Fruit fly (Drosophila melanogaster) whole organism, embryonic: ENCODE data around the gene CG11905.

Source experiments
- Abd-B ChIP-seq: fragments of 200-800 bp; sonication (Bioruptor generic); optimal IDR thresholded peaks from 2 replicates; lab custom pipeline; 2018; ENCODE audit warnings: missing biosample characterization, mild to moderate bottlenecking, missing genetic modification characterization, moderate library complexity
- Ada2b ChIP-seq: fragments of 200-800 bp; sonication (Bioruptor generic); IDR thresholded peaks from 2 replicates; pipeline ENCODE4 v1.3.6; 2022; ENCODE audit warnings: missing biosample characterization, missing genetic modification characterization
- Atf6 ChIP-seq: fragments of 200-800 bp; sonication (Bioruptor generic); IDR thresholded peaks from 2 replicates; pipeline ENCODE4 v1.3.6; 2022; ENCODE audit warnings: missing biosample characterization, missing genetic modification characterization
- Bgb ChIP-seq: fragments of 200-800 bp; sonication (Bioruptor generic); IDR thresholded peaks from 2 replicates; pipeline ENCODE4 v1.3.6; 2022; ENCODE audit warnings: missing biosample characterization, missing genetic modification characterization; ENCODE audit not compliant: partially characterized antibody
- CG10267 ChIP-seq: fragments of 200-800 bp; sonication (Bioruptor generic); optimal IDR thresholded peaks from 2 replicates; lab custom pipeline; 2018; ENCODE audit warnings: missing biosample characterization, mild to moderate bottlenecking, missing genetic modification characterization, moderate library complexity
- CG10366 ChIP-seq: fragments of 200-800 bp; sonication (Bioruptor generic); IDR thresholded peaks from 2 replicates; pipeline ENCODE4 v1.3.6; 2022; ENCODE audit warnings: missing biosample characterization, missing genetic modification characterization
- CG11560 ChIP-seq: fragments of 200-800 bp; sonication (Bioruptor generic); IDR thresholded peaks from 3 replicates; pipeline ENCODE4 v1.3.6; 2022; ENCODE audit warnings: missing biosample characterization, missing genetic modification characterization
- CG12769 ChIP-seq: fragments of 200-800 bp; sonication (Bioruptor generic); optimal IDR thresholded peaks from 2 replicates; lab custom pipeline; 2019; ENCODE audit warnings: missing biosample characterization, mild to moderate bottlenecking, missing genetic modification characterization, moderate library complexity
- CG14860 ChIP-seq: fragments of 200-800 bp; sonication (Bioruptor generic); IDR thresholded peaks from 3 replicates; pipeline ENCODE4 v1.3.6; 2022; ENCODE audit warnings: missing biosample characterization, missing genetic modification characterization; ENCODE audit not compliant: partially characterized antibody
- CG1602 ChIP-seq: fragments of 200-800 bp; sonication (Bioruptor generic); optimal IDR thresholded peaks from 3 replicates; lab custom pipeline; 2016; ENCODE audit warnings: missing biosample characterization, missing genetic modification characterization
- CG17359 ChIP-seq: fragments of 200-800 bp; sonication (Bioruptor generic); optimal IDR thresholded peaks from 3 replicates; lab custom pipeline; 2018; ENCODE audit warnings: missing biosample characterization, mild to moderate bottlenecking, missing genetic modification characterization, moderate library complexity
- CG2120 ChIP-seq: fragments of 200-800 bp; sonication (Bioruptor generic); optimal IDR thresholded peaks from 3 replicates; lab custom pipeline; 2016; ENCODE audit warnings: missing biosample characterization, missing genetic modification characterization
- CG43689 ChIP-seq: fragments of 200-800 bp; sonication (Bioruptor generic); IDR thresholded peaks from 2 replicates; pipeline ENCODE4 v1.3.6; 2022; ENCODE audit warnings: missing biosample characterization, missing genetic modification characterization
- CG4404 ChIP-seq: fragments of 200-800 bp; sonication (Bioruptor generic); IDR thresholded peaks from 2 replicates; pipeline ENCODE4 v1.3.6; 2022; ENCODE audit warnings: missing biosample characterization, missing genetic modification characterization
- CG4730 ChIP-seq: fragments of 200-800 bp; sonication (Bioruptor generic); IDR thresholded peaks from 2 replicates; pipeline ENCODE4 v1.3.6; 2022; ENCODE audit warnings: missing biosample characterization, missing genetic modification characterization
- CG6654 ChIP-seq: fragments of 200-800 bp; sonication (Bioruptor generic); optimal IDR thresholded peaks from 2 replicates; lab custom pipeline; 2017; ENCODE audit warnings: missing biosample characterization, mild to moderate bottlenecking, missing genetic modification characterization
- CG6689 ChIP-seq: fragments of 200-800 bp; sonication (Bioruptor generic); IDR thresholded peaks from 2 replicates; pipeline ENCODE4 v1.3.6; 2022; ENCODE audit warnings: missing biosample characterization, missing genetic modification characterization
- CG8281 ChIP-seq: fragments of 200-800 bp; sonication (Bioruptor generic); optimal IDR thresholded peaks from 2 replicates; lab custom pipeline; 2018; ENCODE audit warnings: missing biosample characterization, mild to moderate bottlenecking, missing genetic modification characterization, moderate library complexity
- CG9215 ChIP-seq: fragments of 200-800 bp; sonication (Bioruptor generic); IDR thresholded peaks from 2 replicates; pipeline ENCODE4 v1.3.6; 2022; ENCODE audit warnings: missing biosample characterization, missing genetic modification characterization
- CG9437 ChIP-seq: fragments of 200-800 bp; sonication (Bioruptor generic); optimal IDR thresholded peaks from 2 replicates; lab custom pipeline; 2018; ENCODE audit warnings: missing biosample characterization, mild to moderate bottlenecking, missing genetic modification characterization
- D19A ChIP-seq: fragments of 200-800 bp; optimal IDR thresholded peaks from 3 replicates; lab custom pipeline; 2019; ENCODE audit warnings: missing biosample characterization, mild to moderate bottlenecking, missing genetic modification characterization, moderate library complexity
- Dbx ChIP-seq: fragments of 200-800 bp; sonication (Bioruptor generic); IDR thresholded peaks from 3 replicates; pipeline ENCODE4 v1.3.6; 2022; ENCODE audit warnings: missing biosample characterization, missing genetic modification characterization
- Deaf1 ChIP-seq: fragments of 200-800 bp; optimal IDR thresholded peaks from 3 replicates; lab custom pipeline; 2019; ENCODE audit warnings: missing biosample characterization, mild to moderate bottlenecking, missing genetic modification characterization, moderate library complexity
- Dref ChIP-seq: fragments of 200-800 bp; sonication (Bioruptor generic); IDR thresholded peaks from 2 replicates; pipeline ENCODE4 v1.3.6; 2022; ENCODE audit warnings: missing biosample characterization, missing genetic modification characterization
- Drgx ChIP-seq: fragments of 200-800 bp; sonication (Bioruptor generic); IDR thresholded peaks from 2 replicates; pipeline ENCODE4 v1.3.6; 2022; ENCODE audit warnings: missing biosample characterization, missing genetic modification characterization
- H15 ChIP-seq: fragments of 200-800 bp; sonication (Bioruptor generic); IDR thresholded peaks from 3 replicates; pipeline ENCODE4 v1.3.6; 2022; ENCODE audit warnings: missing biosample characterization, missing genetic modification characterization
- HLHmδ ChIP-seq: fragments of 200-800 bp; sonication (Bioruptor generic); optimal IDR thresholded peaks from 2 replicates; lab custom pipeline; 2018; ENCODE audit warnings: missing biosample characterization, mild to moderate bottlenecking, missing genetic modification characterization, moderate library complexity
- Hand ChIP-seq: fragments of 200-800 bp; sonication (Bioruptor generic); optimal IDR thresholded peaks from 2 replicates; lab custom pipeline; 2017; ENCODE audit warnings: mild to moderate bottlenecking, missing biosample characterization, missing genetic modification reagents, missing genetic modification characterization
- HmgD ChIP-seq: fragments of 200-800 bp; sonication (Bioruptor generic); optimal IDR thresholded peaks from 3 replicates; lab custom pipeline; 2016; ENCODE audit warnings: missing biosample characterization, missing genetic modification characterization
- Hr3 ChIP-seq: fragments of 200-800 bp; sonication (Bioruptor generic); optimal IDR thresholded peaks from 3 replicates; lab custom pipeline; 2016; ENCODE audit warnings: missing biosample characterization, missing genetic modification characterization
- Oli ChIP-seq: fragments of 200-800 bp; sonication (Bioruptor generic); optimal IDR thresholded peaks from 2 replicates; lab custom pipeline; 2018; ENCODE audit warnings: missing biosample characterization, mild to moderate bottlenecking, missing genetic modification characterization, moderate library complexity
- Side ChIP-seq: fragments of 200-800 bp; sonication (Bioruptor generic); optimal IDR thresholded peaks from 2 replicates; lab custom pipeline; 2016; ENCODE audit warnings: missing biosample characterization, missing genetic modification characterization
- Vsx1 ChIP-seq: fragments of 200-800 bp; sonication (Bioruptor generic); optimal IDR thresholded peaks from 2 replicates; lab custom pipeline; 2017; ENCODE audit warnings: missing biosample characterization, mild to moderate bottlenecking, missing genetic modification characterization, missing genetic modification reagents
- ac ChIP-seq: fragments of 200-800 bp; sonication (Bioruptor generic); optimal IDR thresholded peaks from 3 replicates; lab custom pipeline; 2017; ENCODE audit warnings: missing biosample characterization, mild to moderate bottlenecking, missing genetic modification characterization
- ap ChIP-seq: fragments of 200-800 bp; sonication (Bioruptor generic); IDR thresholded peaks from 2 replicates; pipeline ENCODE4 v1.3.6; 2022; ENCODE audit warnings: missing biosample characterization, missing genetic modification characterization
- az2 ChIP-seq: fragments of 200-800 bp; sonication (Bioruptor generic); optimal IDR thresholded peaks from 3 replicates; lab custom pipeline; 2016; ENCODE audit warnings: missing biosample characterization, missing genetic modification characterization
- chinmo ChIP-seq: fragments of 200-800 bp; sonication (Bioruptor generic); IDR thresholded peaks from 4 replicates; pipeline ENCODE4 v1.3.6; 2022; ENCODE audit warnings: missing biosample characterization, missing genetic modification characterization; ENCODE audit not compliant: partially characterized antibody
- ci ChIP-seq: fragments of 200-800 bp; sonication (Bioruptor generic); IDR thresholded peaks from 3 replicates; pipeline ENCODE4 v1.3.6; 2022; ENCODE audit warnings: missing biosample characterization, missing genetic modification characterization
- eve ChIP-seq, 2 experiments: fragments of >200 bp; optimal IDR thresholded peaks; 2 replicates each; lab custom pipeline; 2017; ENCODE audit warnings: missing biosample characterization in 2 of 2, missing genetic modification characterization in 2 of 2
- gcm ChIP-seq: fragments of 200-800 bp; sonication (Bioruptor generic); optimal IDR thresholded peaks from 2 replicates; lab custom pipeline; 2019; ENCODE audit warnings: missing biosample characterization, mild to moderate bottlenecking, missing genetic modification characterization, moderate library complexity
- grn ChIP-seq: fragments of 200-800 bp; sonication (Bioruptor generic); optimal IDR thresholded peaks from 3 replicates; lab custom pipeline; 2017; ENCODE audit warnings: missing biosample characterization, missing genetic modification characterization
- gsb-n ChIP-seq: fragments of 200-800 bp; sonication (Bioruptor generic); optimal IDR thresholded peaks from 3 replicates; lab custom pipeline; 2018; ENCODE audit warnings: missing biosample characterization, mild to moderate bottlenecking, missing genetic modification characterization
- jigr1 ChIP-seq: fragments of 200-800 bp; sonication (Bioruptor generic); IDR thresholded peaks from 3 replicates; pipeline ENCODE4 v1.3.6; 2022; ENCODE audit warnings: missing biosample characterization, missing genetic modification characterization
- row ChIP-seq: fragments of 200-800 bp; sonication (Bioruptor generic); IDR thresholded peaks from 3 replicates; pipeline ENCODE4 v1.3.6; 2022; ENCODE audit warnings: missing biosample characterization, missing genetic modification characterization
- sens ChIP-seq: fragments of 200-800 bp; sonication (Bioruptor generic); peaks from one replicate; lab custom pipeline; 2016; ENCODE audit warnings: missing biosample characterization, missing genetic modification characterization
- tna ChIP-seq: fragments of 200-800 bp; sonication (Bioruptor generic); IDR thresholded peaks from 2 replicates; pipeline ENCODE4 v1.3.6; 2022; ENCODE audit warnings: missing biosample characterization, missing genetic modification characterization; ENCODE audit not compliant: partially characterized antibody
- ttk ChIP-seq: fragments of 200-800 bp; sonication (Bioruptor generic); IDR thresholded peaks from 2 replicates; pipeline ENCODE4 v2.1.2; 2022; ENCODE audit warnings: missing biosample characterization, missing genetic modification characterization
- wdn ChIP-seq: fragments of 200-800 bp; sonication (Bioruptor generic); IDR thresholded peaks from 2 replicates; pipeline ENCODE4 v1.3.6; 2022; ENCODE audit warnings: missing biosample characterization, missing genetic modification characterization

CG11905 gene

dm6 chr3L:16887272-16887671, 48.1 kb downstream of the CG11905 start (continued):
- TF ChIP-seq Side (no peak), jigr1 (GFP tag; lab: Robert Waterston, UW) (no peak), Atf6 (GFP tag; lab: Robert Waterston, UW) (no peak), Dref (no peak), HmgD (no peak), CG12769 (tag; lab: Kevin White, UChicago) (peak; percentile 73)

DNA sequence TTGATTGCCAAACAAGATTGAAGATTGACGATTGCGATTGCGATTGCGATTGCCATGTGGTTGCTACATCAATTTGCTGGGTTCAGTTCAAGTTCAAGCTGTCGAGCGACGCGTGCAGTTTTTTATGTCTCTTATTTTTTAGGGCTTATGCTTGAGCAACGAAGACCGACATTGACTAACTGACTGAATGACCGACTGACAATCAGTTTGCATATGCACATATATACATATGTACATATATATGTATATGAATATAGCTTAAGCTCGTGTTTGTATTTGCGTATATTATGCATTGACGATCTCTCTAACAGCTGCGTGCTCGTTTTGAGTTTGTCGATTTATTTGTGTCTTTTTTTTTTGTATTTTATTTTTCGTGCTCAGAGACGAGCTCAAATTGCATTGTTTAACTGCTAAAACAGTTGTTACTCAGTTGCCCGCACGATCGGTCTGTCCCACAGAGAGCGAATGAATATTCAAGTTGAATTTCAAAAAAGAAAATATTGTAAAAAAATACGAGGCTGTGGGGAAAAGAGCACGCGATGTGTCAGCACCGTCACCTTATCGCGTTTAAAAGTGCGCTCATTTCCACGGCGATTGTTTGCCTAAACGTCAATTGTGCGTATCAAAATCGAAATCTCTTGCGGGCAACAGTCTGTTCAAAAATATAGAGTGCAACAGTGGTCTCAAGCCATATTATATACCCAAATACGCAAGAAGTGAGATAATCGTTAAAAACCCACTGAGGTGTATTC, 49.0 kb downstream of the CG11905 start:
- TF ChIP-seq CG11560 (tag; lab: Robert Waterston, UW) = no peak
- 0 out of 2 replicates have a peak, but pooled peaks have one; percentile 17 for TF ChIP-seq Drgx (GFP tag; lab: Robert Waterston, UW)
- no peak for TF ChIP-seq Hr3 (GFP tag; lab: Kevin White, UChicago)
- 0 out of 4 replicates have a peak, but pooled peaks have one; percentile 23 for TF ChIP-seq chinmo (GFP tag; lab: Robert Waterston, UW)
- TF ChIP-seq grn = peak; percentile 58
- TF ChIP-seq CG4404 = no peak
- peak; percentile 98 for TF ChIP-seq CG8281 (tag; lab: Kevin White, UChicago)
- TF ChIP-seq Hand (GFP tag; lab: Kevin White, UChicago) = no peak
- TF ChIP-seq gcm (GFP tag; lab: Kevin White, UChicago) = no peak
- no peak for TF ChIP-seq CG1602 (GFP tag; lab: Kevin White, UChicago)
- TF ChIP-seq ci (GFP tag; lab: Robert Waterston, UW) = 0 out of 3 replicates have a peak, but pooled peaks have one; percentile 33
- peak; percentile 10 for TF ChIP-seq Deaf1
- TF ChIP-seq sens (GFP tag; lab: Kevin White, UChicago) = peak; percentile 54
- no peak for TF ChIP-seq Abd-B (GFP tag; lab: Kevin White, UChicago)
- no peak for TF ChIP-seq CG43689
- TF ChIP-seq Oli (tag; lab: Kevin White, UChicago) = peak; percentile 14
- TF ChIP-seq HLHmδ (GFP tag; lab: Kevin White, UChicago) = no peak
- no peak for TF ChIP-seq CG10267 (tag; lab: Kevin White, UChicago)
- TF ChIP-seq Bgb (GFP tag; lab: Robert Waterston, UW) = 0 out of 2 replicates have a peak, but pooled peaks have one; percentile 10
- no peak for TF ChIP-seq CG9437 (GFP tag; lab: Kevin White, UChicago)
- TF ChIP-seq row (GFP tag; lab: Robert Waterston, UW) = 0 out of 3 replicates have a peak, but pooled peaks have one; percentile 10
- TF ChIP-seq eve (GFP tag; optimal IDR thresholded peaks at IDR 0.05; lab: Kevin White, UChicago) = peak in 1 of 2 experiments; percentile 42
- no peak for TF ChIP-seq tna (GFP tag; lab: Robert Waterston, UW)
- no peak for TF ChIP-seq az2 (GFP tag; lab: Kevin White, UChicago)
- 0 out of 2 replicates have a peak, but pooled peaks have one; percentile 15 for TF ChIP-seq ttk (GFP tag; lab: Robert Waterston, UW)
- TF ChIP-seq CG6654 = no peak
- TF ChIP-seq CG14860 = no peak
- TF ChIP-seq CG6689 = peak; percentile 41; the same call in 1 of the 2 replicates

DNA sequence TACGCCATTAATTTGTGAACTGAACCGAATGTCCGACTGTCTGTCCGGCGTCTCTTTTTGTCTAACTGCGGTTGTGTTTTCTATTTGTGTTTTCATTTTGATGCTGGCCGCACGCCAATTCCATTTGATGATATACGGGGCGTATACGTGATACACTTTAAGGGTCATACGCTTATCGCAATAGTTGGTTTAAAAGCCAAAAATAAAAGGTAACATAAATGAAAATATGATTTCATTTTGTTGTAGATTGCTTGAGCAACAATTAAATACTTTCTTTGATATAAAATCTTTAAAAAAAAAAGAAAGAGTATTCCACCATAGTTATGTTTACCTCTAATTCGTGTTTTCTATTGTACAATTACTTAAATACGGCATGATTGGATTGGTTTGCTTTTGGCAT, 50.3 kb downstream of the CG11905 start:
- TF ChIP-seq Dbx (GFP tag; lab: Robert Waterston, UW) (peak; percentile 45; the same call in 1 of the 3 replicates), CG4404 (no peak), CG9215 (GFP tag; lab: Robert Waterston, UW) (0 out of 2 replicates have a peak, but pooled peaks have one; percentile 12), D19A (tag; lab: Kevin White, UChicago) (peak; percentile 70), gsb-n (tag; lab: Kevin White, UChicago) (no peak), wdn (GFP tag; lab: Robert Waterston, UW) (0 out of 2 replicates have a peak, but pooled peaks have one; percentile 7), ap (GFP tag; lab: Robert Waterston, UW) (no peak), CG4730 (0 out of 2 replicates have a peak, but pooled peaks have one; percentile 13), Vsx1 (no peak), Ada2b (GFP tag; lab: Robert Waterston, UW) (peak; percentile 48; the same call in 1 of the 2 replicates), jigr1 (GFP tag; lab: Robert Waterston, UW) (no peak), CG2120 (peak; percentile 72), H15 (GFP tag; lab: Robert Waterston, UW) (0 out of 3 replicates have a peak, but pooled peaks have one; percentile 9), ac (GFP tag; lab: Kevin White, UChicago) (no peak), CG10366 (GFP tag; lab: Robert Waterston, UW) (peak; percentile 46), CG17359 (tag; lab: Kevin White, UChicago) (peak; percentile 41), CG6654 (no peak)
